Fruit fly (Drosophila melanogaster): ENCODE data around the gene to.

Gene to

dm6 chr3R:25262322-25262761 lies 22.4 kb downstream of the to start, which contains the start of the genes Kdsr and CG11858 (continued):
- TF ChIP-seq her (GFP tag; optimal IDR thresholded peaks at IDR 0.05) = peak; percentile 30
- TF ChIP-seq Hsf (GFP tag; optimal IDR thresholded peaks at IDR 0.05) = peak; percentile 70
- peak; percentile 53; the same call in 1 of the 3 replicates for TF ChIP-seq CG11093 (GFP tag; IDR thresholded peaks at IDR 0.05)
- TF ChIP-seq Lpt (GFP tag; optimal IDR thresholded peaks at IDR 0.05) = no peak
- peak; percentile 94 for TF ChIP-seq row (GFP tag; IDR thresholded peaks at IDR 0.05)
- TF ChIP-seq Lim3 (GFP tag; IDR thresholded peaks at IDR 0.05) = no peak
- TF ChIP-seq CG18764 (GFP tag; optimal IDR thresholded peaks at IDR 0.05) = peak; percentile 27
- TF ChIP-seq CG32532 (GFP tag; IDR thresholded peaks at IDR 0.05) = peak; percentile 68
- no peak for TF ChIP-seq nerfin-2 (GFP tag; IDR thresholded peaks at IDR 0.05; ENCODE audit: partially characterized antibody)
- no peak for TF ChIP-seq gsb (GFP tag; IDR thresholded peaks at IDR 0.05)
- peak; percentile 39; the same call in 1 of the 2 replicates for TF ChIP-seq NFAT (GFP tag; IDR thresholded peaks at IDR 0.05)
- TF ChIP-seq usp (GFP tag; optimal IDR thresholded peaks at IDR 0.05) = no peak
- TF ChIP-seq CG7745 (tag; optimal IDR thresholded peaks at IDR 0.05) = no peak
- TF ChIP-seq oc (tag; optimal IDR thresholded peaks at IDR 0.05) = peak; percentile 67
- TF ChIP-seq crol (GFP tag; IDR thresholded peaks at IDR 0.05) = no peak
- TF ChIP-seq vnd (GFP tag; IDR thresholded peaks at IDR 0.05; ENCODE audit: partially characterized antibody) = 0 out of 3 replicates have a peak, but pooled peaks have one; percentile 23
- TF ChIP-seq Neu2 (GFP tag; optimal IDR thresholded peaks at IDR 0.05; ENCODE audit: borderline replicate concordance) = no peak
- no peak for TF ChIP-seq CG14860 (GFP tag; IDR thresholded peaks at IDR 0.05; ENCODE audit: partially characterized antibody)
- TF ChIP-seq cwo (GFP tag; optimal IDR thresholded peaks at IDR 0.05) = peak; percentile 12
- peak; percentile 62 for TF ChIP-seq CG18262 (tag; optimal IDR thresholded peaks at IDR 0.05)
- no peak for TF ChIP-seq Tbp (GFP tag; optimal IDR thresholded peaks at IDR 0.05)
- peak; percentile 7 for TF ChIP-seq CG2202 (tag; optimal IDR thresholded peaks at IDR 0.05)
- TF ChIP-seq Six4 (GFP tag; optimal IDR thresholded peaks at IDR 0.05) = no peak
- peak; percentile 40 for TF ChIP-seq Scr (GFP tag; IDR thresholded peaks at IDR 0.05; ENCODE audit: partially characterized antibody)
- peak; percentile 36; the same call in 1 of the 2 replicates for TF ChIP-seq esg (GFP tag; conservative IDR thresholded peaks at IDR 0.05)
- TF ChIP-seq Rfx (GFP tag; IDR thresholded peaks at IDR 0.05) = peak; percentile 85
- no peak for TF ChIP-seq Dip2 (GFP tag; IDR thresholded peaks at IDR 0.05)
- TF ChIP-seq NfI (GFP tag; optimal IDR thresholded peaks at IDR 0.05) = peak; percentile 40
- no peak for TF ChIP-seq CG4360 (GFP tag; IDR thresholded peaks at IDR 0.05)
- TF ChIP-seq tap (tag; optimal IDR thresholded peaks at IDR 0.05) = no peak
- peak; percentile 57 for TF ChIP-seq CG1603 (tag; optimal IDR thresholded peaks at IDR 0.05)
- no peak for TF ChIP-seq h (optimal IDR thresholded peaks at IDR 0.05)
- TF ChIP-seq CG1832 (GFP tag; optimal IDR thresholded peaks at IDR 0.05) = no peak
- no peak for TF ChIP-seq Gug (GFP tag; IDR thresholded peaks at IDR 0.05)
- TF ChIP-seq CG10654 (GFP tag; optimal IDR thresholded peaks at IDR 0.05) = peak; percentile 29
- TF ChIP-seq chn (GFP tag; optimal IDR thresholded peaks at IDR 0.05) = peak; percentile 65
- TF ChIP-seq stwl (tag; optimal IDR thresholded peaks at IDR 0.05) = peak; percentile 9
- peak; percentile 77 for TF ChIP-seq tgo (GFP tag; IDR thresholded peaks at IDR 0.05)
- no peak for TF ChIP-seq CG11560 (tag; IDR thresholded peaks at IDR 0.05)
- no peak for TF ChIP-seq CG6854 (GFP tag; optimal IDR thresholded peaks at IDR 0.05)
- peak; percentile 32 for TF ChIP-seq CG6683 (GFP tag; optimal IDR thresholded peaks at IDR 0.05)
- no peak for TF ChIP-seq aop (GFP tag; IDR thresholded peaks at IDR 0.05)
- TF ChIP-seq Hand (GFP tag; optimal IDR thresholded peaks at IDR 0.05) = no peak
- no peak for TF ChIP-seq CG6254 (GFP tag; optimal IDR thresholded peaks at IDR 0.05)
- TF ChIP-seq ro (GFP tag; IDR thresholded peaks at IDR 0.05) = no peak
- TF ChIP-seq jigr1 (GFP tag; IDR thresholded peaks at IDR 0.05) = no peak
- TF ChIP-seq gro (GFP tag; optimal IDR thresholded peaks at IDR 0.05) = peak; percentile 58
- TF ChIP-seq CG2120 (GFP tag; optimal IDR thresholded peaks at IDR 0.05) = peak; percentile 82
- no peak for TF ChIP-seq hth (optimal IDR thresholded peaks at IDR 0.05)
- TF ChIP-seq nerfin-1 (tag; optimal IDR thresholded peaks at IDR 0.05) = peak; percentile 28
- TF ChIP-seq otp (GFP tag; IDR thresholded peaks at IDR 0.05) = 0 out of 3 replicates have a peak, but pooled peaks have one; percentile 43
- peak; percentile 72 for TF ChIP-seq unpg (GFP tag; optimal IDR thresholded peaks at IDR 0.05)

Measured in whole organism, embryonic.